Worm (Caenorhabditis elegans) whole organism, young adult: Measurements from ENCODE around the gene rpb-11.

ENCODE experiments used
- B0035.1 ChIP-seq: sonication (generic microtip); optimal IDR thresholded peaks from 2 replicates; lab custom pipeline; 2016; ENCODE audit warnings: missing genetic modification characterization, mild to moderate bottlenecking, missing compliant biosample characterization, missing genotype, missing genetic modification reagents
- C06A6.2 ChIP-seq: fragments of 200-800 bp; sonication (Bioruptor generic); conservative IDR thresholded peaks from 2 replicates; pipeline ENCODE4 v1.3.6; 2022; ENCODE audit warnings: missing genetic modification characterization, missing compliant biosample characterization
- F49E8.2 ChIP-seq: sonication (generic microtip); optimal IDR thresholded peaks from 3 replicates; lab custom pipeline; 2017; ENCODE audit warnings: missing genetic modification characterization, mild to moderate bottlenecking, missing compliant biosample characterization, antibody characterized with exemption, moderate library complexity; ENCODE audit not compliant: insufficient read depth
- Y79H2A.3 ChIP-seq: fragments of 200-800 bp; sonication (Bioruptor generic); conservative IDR thresholded peaks from 2 replicates; pipeline ENCODE4 v1.3.6; 2022; ENCODE audit warnings: missing genetic modification reagents, missing genetic modification characterization, missing compliant biosample characterization
- ama-1 ChIP-seq, 3 experiments: fragments of 150-350 bp in 1 of 3; sonication (generic microtip) in 2 of 3; optimal IDR thresholded peaks; 2 replicates each; lab custom pipeline; 2014 to 2018; ENCODE audit warnings: missing biosample characterization in 2 of 3, missing genetic modification characterization in 2 of 3, missing genetic modification reagents in 2 of 3
- ceh-58 ChIP-seq: fragments of 200-800 bp; sonication (Bioruptor generic); IDR thresholded peaks from 2 replicates; pipeline ENCODE4 v1.3.6; 2022; ENCODE audit warnings: missing genetic modification characterization, missing compliant biosample characterization
- efl-1 ChIP-seq: fragments of 150-350 bp; optimal IDR thresholded peaks from 2 replicates; lab custom pipeline; 2014; ENCODE audit warnings: missing biosample characterization, missing genetic modification reagents, missing genetic modification characterization
- let-526 ChIP-seq: fragments of 200-800 bp; sonication (Bioruptor generic); IDR thresholded peaks from 2 replicates; pipeline ENCODE4 v1.3.6; 2022; ENCODE audit warnings: missing genetic modification reagents, missing genetic modification characterization, missing compliant biosample characterization
- lin-35 ChIP-seq, 3 experiments: fragments of 150-350 bp in 2 of 3; sonication (generic microtip) in 1 of 3; optimal IDR thresholded peaks; 2 replicates each; lab custom pipeline; 2014 to 2018; ENCODE audit warnings: missing biosample characterization in 3 of 3, missing genetic modification characterization in 3 of 3, missing genetic modification reagents in 3 of 3
- lin-54 ChIP-seq: fragments of 200-800 bp; sonication (Bioruptor generic); optimal IDR thresholded peaks from 2 replicates; lab custom pipeline; 2018; ENCODE audit warnings: mild to moderate bottlenecking, missing genetic modification characterization, missing compliant biosample characterization
- lir-1 ChIP-seq: fragments of 200-800 bp; sonication (Bioruptor generic); conservative IDR thresholded peaks from 2 replicates; pipeline ENCODE4 v1.3.6; 2022; ENCODE audit warnings: missing genetic modification reagents, missing genetic modification characterization, missing compliant biosample characterization
- pha-4 ChIP-seq: fragments of 150-350 bp; sonication (generic microtip); optimal IDR thresholded peaks from 2 replicates; lab custom pipeline; 2014; ENCODE audit warnings: missing biosample characterization, missing genetic modification reagents, missing genetic modification characterization
- unc-130 ChIP-seq: sonication (generic microtip); optimal IDR thresholded peaks from 2 replicates; lab custom pipeline; 2016; ENCODE audit warnings: missing genetic modification reagents, missing genetic modification characterization, missing compliant biosample characterization
- unc-62 ChIP-seq: fragments of 150-350 bp; optimal IDR thresholded peaks from 2 replicates; lab custom pipeline; 2014; ENCODE audit warnings: missing biosample characterization, missing genetic modification reagents, missing genetic modification characterization

DNA sequence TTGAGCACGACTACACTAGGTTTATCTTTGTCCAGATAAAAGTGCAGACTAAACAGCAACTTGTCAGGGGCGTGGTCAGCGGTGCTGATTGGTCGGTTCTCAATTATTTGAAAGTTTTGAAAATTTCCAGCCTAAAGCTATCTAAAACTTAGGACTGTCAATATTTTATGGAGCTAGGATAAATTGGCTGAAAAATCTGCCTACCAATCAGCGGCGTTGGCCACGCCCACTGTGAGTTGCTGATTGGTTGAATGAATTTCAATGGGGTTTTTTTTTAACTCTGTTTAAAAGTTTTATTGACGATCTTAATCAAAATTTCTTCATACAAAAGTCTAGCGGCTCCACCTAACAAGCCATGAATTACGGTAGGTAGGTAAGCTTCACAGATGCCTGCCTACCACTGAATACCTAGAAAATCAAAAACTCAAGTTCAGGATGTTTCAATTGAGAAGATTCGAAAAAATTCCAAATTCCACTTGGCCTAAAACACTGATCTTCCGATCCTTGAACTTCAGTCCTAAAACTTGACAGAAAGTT lies 13.9 kb upstream of the rpb-11 start:
- TF ChIP-seq F49E8.2 (no peak), ama-1 (optimal IDR thresholded peaks at IDR 0.05; lab: Kevin White, UChicago) (no peak), ama-1 (GFP tag; optimal IDR thresholded peaks at IDR 0.05; lab: Kevin White, UChicago) (no peak), unc-62 (GFP tag; lab: Kevin White, UChicago) (no peak), B0035.1 (tag; lab: Kevin White, UChicago) (no peak), ceh-58 (no peak), pha-4 (no peak), Y79H2A.3 (GFP tag; lab: Robert Waterston, UW) (no peak), lin-35 (GFP tag; optimal IDR thresholded peaks at IDR 0.05; lab: Kevin White, UChicago) (no peak), lir-1 (GFP tag; lab: Robert Waterston, UW) (no peak), let-526 (no peak), lin-54 (GFP tag; lab: Kevin White, UChicago) (no peak), C06A6.2 (GFP tag; lab: Robert Waterston, UW) (no peak), efl-1 (no peak), unc-130 (no peak)
